Worm (Caenorhabditis elegans): ENCODE results near the gene fbxa-30.

The fbxa-30 gene

DNA sequence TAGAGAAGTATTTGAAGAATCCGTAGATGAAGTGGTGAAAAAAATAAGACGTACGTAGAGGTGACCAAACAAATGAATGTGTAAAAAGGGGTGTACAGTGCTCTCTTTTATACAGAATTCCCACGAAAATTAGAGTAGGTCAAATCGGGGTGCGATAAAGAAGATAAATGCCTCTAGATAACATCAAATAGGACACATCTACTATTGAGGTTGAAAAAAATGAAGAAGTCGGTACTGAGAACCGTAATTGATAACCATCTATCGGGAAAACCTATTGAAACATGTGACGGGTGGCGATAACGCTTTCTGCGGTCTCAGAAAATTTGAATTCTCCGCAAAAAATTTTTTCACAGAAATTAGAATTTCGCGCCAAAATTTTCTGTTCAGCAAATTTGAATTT is 36.7 kb downstream of the fbxa-30 start, which contains the start of gene fbxa-61:
TSS of gene fbxa-61 (plus strand) at position 345 of the 400 bp plus-strand sequence.
- TF ChIP-seq unc-62 (GFP tag; optimal IDR thresholded peaks at IDR 0.05) (no peak), elt-1 (tag; optimal IDR thresholded peaks at IDR 0.05) (peak; percentile 88), nhr-23 (tag; optimal IDR thresholded peaks at IDR 0.05) (peak; percentile 42)

ce11 chrIII:1231186-1231585 is 44.2 kb downstream of the fbxa-30 start:
- TF ChIP-seq fkh-2 (tag; optimal IDR thresholded peaks at IDR 0.05) (no peak), lin-39 (tag; optimal IDR thresholded peaks at IDR 0.05) (peak; percentile 20)

ce11 chrIII:1230672-1231071 is 44.7 kb downstream of the fbxa-30 start:
- TF ChIP-seq nfya-1 (tag; optimal IDR thresholded peaks at IDR 0.05; ENCODE audit: insufficient read depth) (no peak), lin-39 (tag; optimal IDR thresholded peaks at IDR 0.05) (no peak), zag-1 (tag; optimal IDR thresholded peaks at IDR 0.05) (no peak), aly-2 (tag; optimal IDR thresholded peaks at IDR 0.05) (no peak), nhr-28 (tag; optimal IDR thresholded peaks at IDR 0.05) (no peak), ceh-9 (tag; optimal IDR thresholded peaks at IDR 0.05) (no peak), unc-39 (tag; optimal IDR thresholded peaks at IDR 0.05) (no peak), ceh-82 (tag; optimal IDR thresholded peaks at IDR 0.05) (no peak), nhr-77 (tag; optimal IDR thresholded peaks at IDR 0.05) (no peak), pha-4 (tag; optimal IDR thresholded peaks at IDR 0.05) (no peak), nhr-12 (tag; optimal IDR thresholded peaks at IDR 0.05) (no peak), ZK546.5 (tag; optimal IDR thresholded peaks at IDR 0.05) (no peak), pqm-1 (tag; optimal IDR thresholded peaks at IDR 0.05) (no peak), mml-1 (tag; optimal IDR thresholded peaks at IDR 0.05) (no peak), hmg-11 (tag; optimal IDR thresholded peaks at IDR 0.05) (no peak), elt-1 (tag; optimal IDR thresholded peaks at IDR 0.05) (no peak), ztf-11 (tag; optimal IDR thresholded peaks at IDR 0.05) (no peak), ceh-16 (tag; optimal IDR thresholded peaks at IDR 0.05) (no peak)

DNA sequence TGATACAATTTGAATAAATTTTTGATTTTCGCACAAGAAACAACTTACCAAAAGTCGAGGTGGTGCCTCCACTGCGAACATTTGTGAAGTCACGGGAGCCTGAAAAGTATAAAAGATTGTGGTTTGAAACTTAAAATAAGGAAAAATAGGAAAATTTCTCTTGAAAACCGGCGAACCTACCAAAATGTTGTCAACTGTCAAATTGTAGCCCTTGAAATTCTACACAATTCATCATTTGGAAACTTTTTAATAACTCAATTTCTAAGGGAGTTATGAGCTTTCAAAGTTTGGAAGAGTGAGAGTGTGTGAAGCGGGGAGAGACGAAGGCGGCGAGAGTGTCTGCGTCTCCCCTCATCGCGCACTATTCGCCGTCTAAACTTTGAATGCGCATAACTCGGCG is 45.2 kb downstream of the fbxa-30 start, which contains the start of gene pes-4:
TSS of gene pes-4 (minus strand) at position 101 of the 400 bp plus-strand sequence.
- TF ChIP-seq hmg-11 (tag; optimal IDR thresholded peaks at IDR 0.05) = no peak
- no peak for TF ChIP-seq egl-5 (tag; optimal IDR thresholded peaks at IDR 0.05)
- no peak for TF ChIP-seq jun-1 (tag; optimal IDR thresholded peaks at IDR 0.05)
- TF ChIP-seq nhr-25 (tag; optimal IDR thresholded peaks at IDR 0.05) = no peak
- no peak for TF ChIP-seq ceh-16 (tag; optimal IDR thresholded peaks at IDR 0.05)
- TF ChIP-seq zag-1 (tag; optimal IDR thresholded peaks at IDR 0.05) = no peak
- no peak for TF ChIP-seq nfya-1 (tag; optimal IDR thresholded peaks at IDR 0.05; ENCODE audit: insufficient read depth)
- no peak for TF ChIP-seq elt-3 (tag; optimal IDR thresholded peaks at IDR 0.05)
- TF ChIP-seq lin-39 (tag; optimal IDR thresholded peaks at IDR 0.05) = no peak
- TF ChIP-seq fos-1 (tag; optimal IDR thresholded peaks at IDR 0.05) = no peak
- no peak for TF ChIP-seq ZK546.5 (tag; optimal IDR thresholded peaks at IDR 0.05)

- no peak for TF ChIP-seq fos-1 (tag; optimal IDR thresholded peaks at IDR 0.05)
- no peak for TF ChIP-seq nhr-28 (tag; optimal IDR thresholded peaks at IDR 0.05)
- TF ChIP-seq ceh-9 (tag; optimal IDR thresholded peaks at IDR 0.05) = no peak
- no peak for TF ChIP-seq nhr-25 (tag; optimal IDR thresholded peaks at IDR 0.05)
- TF ChIP-seq ceh-82 (tag; optimal IDR thresholded peaks at IDR 0.05) = no peak
- TF ChIP-seq nhr-12 (tag; optimal IDR thresholded peaks at IDR 0.05) = no peak
These were observed 45.9 kb downstream of the fbxa-30 start for ce11 chrIII:1229510-1229909.

DNA sequence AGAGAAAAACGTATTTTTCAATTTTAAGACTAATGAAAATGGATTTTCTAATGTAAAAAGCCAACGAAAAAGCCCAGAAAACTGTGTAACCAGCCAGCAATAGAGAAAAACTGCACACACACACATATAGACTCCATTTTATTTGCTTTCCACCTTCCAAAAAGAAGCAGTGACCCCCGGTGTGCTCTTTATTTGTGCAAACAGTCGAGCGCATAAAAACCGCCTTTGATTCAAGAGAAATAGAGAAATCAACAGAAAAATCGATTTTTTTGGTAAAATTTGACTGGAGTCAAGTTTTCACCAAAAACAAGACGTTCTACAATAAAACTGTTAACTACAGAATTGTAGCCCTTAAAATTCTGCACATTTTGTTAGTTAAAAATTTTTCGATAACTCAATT is 46.8 kb downstream of the fbxa-30 start:
- TF ChIP-seq hmg-11 (tag; optimal IDR thresholded peaks at IDR 0.05) (no peak), egl-27 (tag; optimal IDR thresholded peaks at IDR 0.05) (no peak), lin-15B (tag; optimal IDR thresholded peaks at IDR 0.05) (no peak), pha-4 (tag; optimal IDR thresholded peaks at IDR 0.05) (peak; percentile 78)

DNA sequence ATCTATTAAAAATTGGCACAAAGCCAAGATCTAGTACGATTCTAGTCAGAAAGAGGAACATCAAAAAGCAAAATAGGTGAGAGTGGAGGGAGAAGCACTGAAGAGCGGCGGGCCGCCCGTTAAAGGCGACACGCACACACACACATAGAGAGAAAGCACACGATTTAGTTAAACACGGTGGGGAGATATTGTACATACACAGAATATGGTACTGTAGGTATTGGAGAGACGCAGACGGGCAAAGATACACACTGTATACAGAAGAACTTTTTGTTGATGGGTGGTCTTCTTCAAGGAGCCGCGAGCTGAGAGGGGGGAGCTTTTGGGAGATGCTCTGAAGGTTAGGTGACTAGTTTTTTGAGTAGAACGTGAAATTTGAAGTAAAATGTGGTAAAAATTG is 49.2 kb downstream of the fbxa-30 start:
- TF ChIP-seq aly-2 (tag; optimal IDR thresholded peaks at IDR 0.05) = no peak
- no peak for TF ChIP-seq ceh-28 (tag; optimal IDR thresholded peaks at IDR 0.05)
- TF ChIP-seq ztf-4 (tag; optimal IDR thresholded peaks at IDR 0.05) = no peak
- peak; percentile 34 for TF ChIP-seq elt-2 (tag; optimal IDR thresholded peaks at IDR 0.05)
- peak; percentile 97 for TF ChIP-seq pha-4 (tag; optimal IDR thresholded peaks at IDR 0.05)
- no peak for TF ChIP-seq skn-1 (tag; optimal IDR thresholded peaks at IDR 0.05)

Measured in whole organism, L3 larva.